Worm (Caenorhabditis elegans): ENCODE data around the gene R04D3.3.

R04D3.3 gene

ce11 chrX:13269586-13269985 is 20.8 kb downstream of the R04D3.3 start, which contains the start of gene cyp-14A2:
Gene cyp-14A2 (minus strand): TSS chrX:13269686.
- no peak for TF ChIP-seq unc-62 (GFP tag; optimal IDR thresholded peaks at IDR 0.05)

- TF ChIP-seq unc-62 (GFP tag; optimal IDR thresholded peaks at IDR 0.05), result no peak
These were observed 23.2 kb downstream of the R04D3.3 start, which contains the start of gene cyp-14A1 for ce11 chrX:13267230-13267629. Gene cyp-14A1 (minus strand): TSS chrX:13267355.

ce11 chrX:13264550-13264949 is 25.9 kb downstream of the R04D3.3 start:
- TF ChIP-seq unc-62 (GFP tag; optimal IDR thresholded peaks at IDR 0.05), result no peak

- TF ChIP-seq unc-62 (GFP tag; optimal IDR thresholded peaks at IDR 0.05), result no peak
These were observed 28.2 kb downstream of the R04D3.3 start, which contains the start of gene K09A11.1 for ce11 chrX:13262195-13262594. Gene K09A11.1 (plus strand): TSS chrX:13262495.

- TF ChIP-seq unc-62 (GFP tag; optimal IDR thresholded peaks at IDR 0.05), result no peak
These were observed 32.9 kb downstream of the R04D3.3 start, which contains the start of gene K08H2.10 for ce11 chrX:13257577-13257976. Gene K08H2.10 (plus strand): TSS chrX:13257806.

- no peak for TF ChIP-seq unc-62 (GFP tag; optimal IDR thresholded peaks at IDR 0.05)
These were observed 38.5 kb downstream of the R04D3.3 start, which contains the start of gene nhr-32 for ce11 chrX:13251914-13252434. Gene nhr-32 (plus strand): TSS chrX:13251964.

ce11 chrX:13251354-13251843 is 39.0 kb downstream of the R04D3.3 start:
- TF ChIP-seq unc-62 (GFP tag; optimal IDR thresholded peaks at IDR 0.05), result no peak

- no peak for TF ChIP-seq unc-62 (GFP tag; optimal IDR thresholded peaks at IDR 0.05)
These were observed 40.3 kb downstream of the R04D3.3 start for ce11 chrX:13250163-13250562.

ce11 chrX:13249102-13249501 is 41.3 kb downstream of the R04D3.3 start:
- no peak for TF ChIP-seq unc-62 (GFP tag; optimal IDR thresholded peaks at IDR 0.05)

- TF ChIP-seq unc-62 (GFP tag; optimal IDR thresholded peaks at IDR 0.05), result no peak
These were observed 42.2 kb downstream of the R04D3.3 start, which contains the start of gene K08H2.7 for ce11 chrX:13248265-13248664. Gene K08H2.7 (minus strand): TSS chrX:13248437.

ce11 chrX:13247614-13248013 is 42.8 kb downstream of the R04D3.3 start:
- no peak for TF ChIP-seq unc-62 (GFP tag; optimal IDR thresholded peaks at IDR 0.05)

- TF ChIP-seq unc-62 (GFP tag; optimal IDR thresholded peaks at IDR 0.05), result no peak
These were observed 43.6 kb downstream of the R04D3.3 start for ce11 chrX:13246668-13247358.

- TF ChIP-seq unc-62 (GFP tag; optimal IDR thresholded peaks at IDR 0.05), result no peak
These were observed 45.3 kb downstream of the R04D3.3 start, which contains the start of gene hpl-1 for ce11 chrX:13245090-13245489. Gene hpl-1 (plus strand): TSS chrX:13245390.

ce11 chrX:13242231-13242630 is 48.2 kb downstream of the R04D3.3 start, which contains the start of gene K08H2.5:
Gene K08H2.5 (minus strand): TSS chrX:13242331.
- TF ChIP-seq unc-62 (GFP tag; optimal IDR thresholded peaks at IDR 0.05), result no peak

Measured in whole organism, dauer.